Fruit fly (Drosophila melanogaster): Measurements from ENCODE around the gene mei-P26.

- TF ChIP-seq CG8478 (optimal IDR thresholded peaks at IDR 0.05), result no peak
- no peak for TF ChIP-seq CTCF (optimal IDR thresholded peaks at IDR 0.05)
Observed at dm6 chrX:9192429-9192828, 29.4 kb downstream of the mei-P26 start, which contains the start of gene CG12056.
